Fruit fly (Drosophila melanogaster) Kc167 (cell line): ENCODE data around the gene CheB93b.

ENCODE experiments used
- Sin3A ChIP-seq: fragments of >200 bp; optimal IDR thresholded peaks from 2 replicates; lab custom pipeline; 2018; ENCODE audit warnings: missing external identifiers
- h ChIP-seq: fragments of >200 bp; optimal IDR thresholded peaks from 3 replicates; lab custom pipeline; 2018; ENCODE audit warnings: missing external identifiers
- insv ChIP-seq: fragments of >200 bp; optimal IDR thresholded peaks from 3 replicates; lab custom pipeline; 2018; ENCODE audit warnings: missing external identifiers
- psq ChIP-seq: fragments of >200 bp; optimal IDR thresholded peaks from 2 replicates; lab custom pipeline; 2017; ENCODE audit warnings: missing external identifiers

DNA sequence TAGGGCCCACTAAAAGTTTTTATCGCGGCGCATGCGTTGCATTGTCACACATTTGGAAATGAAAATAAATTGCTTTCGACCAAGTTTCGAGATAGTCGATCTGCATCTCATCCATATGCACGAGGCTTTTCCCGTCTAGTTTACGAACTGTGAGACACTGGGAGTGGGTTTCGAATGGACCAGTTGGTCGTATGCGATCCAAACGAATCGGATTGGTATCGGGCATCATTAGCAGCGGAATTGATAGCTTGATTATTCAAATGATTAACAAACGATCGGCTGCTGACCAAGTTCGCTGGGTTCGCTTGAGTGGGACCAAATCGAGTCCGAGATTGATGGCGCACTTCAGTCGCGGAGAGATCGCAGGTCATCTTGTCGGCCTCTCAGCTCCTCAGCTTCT lies 31.2 kb downstream of the CheB93b start:
- TF ChIP-seq Sin3A (lab: Kevin White, UChicago) (no peak), h (lab: Kevin White, UChicago) (no peak), psq (lab: Kevin White, UChicago) (no peak), insv (no peak)
